Worm (Caenorhabditis elegans) whole organism, midembryonic: ENCODE data around the gene Y60C6A.3.

Source experiments
- T22C8.4 ChIP-seq: fragments of 200-800 bp; sonication (Bioruptor generic); IDR thresholded peaks from 2 replicates; pipeline ENCODE4 v1.3.6; 2022; ENCODE audit warnings: missing genetic modification characterization, missing compliant biosample characterization
- cog-1 ChIP-seq: sonication (generic microtip); optimal IDR thresholded peaks from 2 replicates; lab custom pipeline; 2016; ENCODE audit warnings: missing genetic modification characterization, missing compliant biosample characterization
- flt-1 ChIP-seq: fragments of 200-800 bp; sonication (Bioruptor generic); IDR thresholded peaks from 2 replicates; pipeline ENCODE4 v1.3.6; 2022; ENCODE audit warnings: missing genetic modification characterization, missing compliant biosample characterization
- klf-2 ChIP-seq: fragments of 200-800 bp; sonication (Bioruptor generic); conservative IDR thresholded peaks from 2 replicates; pipeline ENCODE4 v1.3.6; 2022; ENCODE audit warnings: missing genetic modification reagents, missing genetic modification characterization, missing compliant biosample characterization
- med-1 ChIP-seq: sonication (generic microtip); optimal IDR thresholded peaks from 2 replicates; lab custom pipeline; 2017; ENCODE audit warnings: missing genetic modification characterization, mild to moderate bottlenecking, missing compliant biosample characterization, antibody characterized with exemption, missing genetic modification reagents; ENCODE audit not compliant: insufficient read depth
- ref-1 ChIP-seq: fragments of 200-800 bp; sonication (Bioruptor generic); conservative IDR thresholded peaks from 2 replicates; pipeline ENCODE4 v1.3.6; 2022; ENCODE audit warnings: missing genetic modification reagents, missing genetic modification characterization, missing compliant biosample characterization
- tab-1 ChIP-seq: fragments of 200-800 bp; sonication (Bioruptor generic); IDR thresholded peaks from 2 replicates; pipeline ENCODE4 v1.3.6; 2022; ENCODE audit warnings: missing genetic modification characterization, missing compliant biosample characterization
- ztf-23 ChIP-seq: fragments of 200-800 bp; sonication (Bioruptor generic); IDR thresholded peaks from 2 replicates; pipeline ENCODE4 v1.3.6; 2022; ENCODE audit warnings: missing genetic modification reagents, missing genetic modification characterization, missing compliant biosample characterization
- ztf-29 ChIP-seq: fragments of 200-800 bp; sonication (Bioruptor generic); IDR thresholded peaks from 2 replicates; pipeline ENCODE4 v1.3.6; 2022; ENCODE audit warnings: missing genetic modification reagents, missing genetic modification characterization, missing compliant biosample characterization

The Y60C6A.3 gene

ce11 chrV:4806859-4807258 lies 21.3 kb downstream of the Y60C6A.3 start:
- no peak for TF ChIP-seq klf-2 (GFP tag; lab: Robert Waterston, UW)

- TF ChIP-seq flt-1: peak; percentile 46; the same call in 1 of the 2 replicates
- TF ChIP-seq ztf-23 (GFP tag; lab: Robert Waterston, UW): no peak
- peak; percentile 58 for TF ChIP-seq cog-1 (tag; lab: Kevin White, UChicago)
- TF ChIP-seq med-1 (GFP tag; lab: Kevin White, UChicago): no peak
- TF ChIP-seq ref-1 (GFP tag; lab: Robert Waterston, UW): no peak
- TF ChIP-seq T22C8.4: no peak
- TF ChIP-seq tab-1 (GFP tag; lab: Robert Waterston, UW): 0 out of 2 replicates have a peak, but pooled peaks have one; percentile 7
- TF ChIP-seq klf-2 (GFP tag; lab: Robert Waterston, UW): no peak
- no peak for TF ChIP-seq ztf-29
These were observed 25.1 kb downstream of the Y60C6A.3 start for ce11 chrV:4810653-4811052.

- TF ChIP-seq cog-1 (tag; lab: Kevin White, UChicago): no peak
- no peak for TF ChIP-seq ref-1 (GFP tag; lab: Robert Waterston, UW)
- no peak for TF ChIP-seq tab-1 (GFP tag; lab: Robert Waterston, UW)
- TF ChIP-seq T22C8.4: no peak
- no peak for TF ChIP-seq med-1 (GFP tag; lab: Kevin White, UChicago)
- TF ChIP-seq klf-2 (GFP tag; lab: Robert Waterston, UW): no peak
- no peak for TF ChIP-seq ztf-29
- TF ChIP-seq flt-1: no peak
- TF ChIP-seq ztf-23 (GFP tag; lab: Robert Waterston, UW): no peak
These were observed 28.2 kb downstream of the Y60C6A.3 start for ce11 chrV:4813825-4814224.

- no peak for TF ChIP-seq ref-1 (GFP tag; lab: Robert Waterston, UW)
- TF ChIP-seq klf-2 (GFP tag; lab: Robert Waterston, UW): no peak
These were observed 33.0 kb downstream of the Y60C6A.3 start, which contains the start of gene ccep-97 for ce11 chrV:4818563-4818962. Gene ccep-97, minus strand, starts transcription at chrV:4818663.

ce11 chrV:4820601-4821000 lies 35.0 kb downstream of the Y60C6A.3 start:
- no peak for TF ChIP-seq T22C8.4
- TF ChIP-seq klf-2 (GFP tag; lab: Robert Waterston, UW): no peak
- TF ChIP-seq tab-1 (GFP tag; lab: Robert Waterston, UW): no peak
- TF ChIP-seq flt-1: no peak
- no peak for TF ChIP-seq cog-1 (tag; lab: Kevin White, UChicago)
- TF ChIP-seq ztf-29: no peak
- no peak for TF ChIP-seq ref-1 (GFP tag; lab: Robert Waterston, UW)
- TF ChIP-seq ztf-23 (GFP tag; lab: Robert Waterston, UW): no peak
- no peak for TF ChIP-seq med-1 (GFP tag; lab: Kevin White, UChicago)

ce11 chrV:4823323-4823682 lies 37.7 kb downstream of the Y60C6A.3 start, which contains the start of gene adss-1:
Gene adss-1, minus strand, starts transcription at chrV:4823423.
- TF ChIP-seq med-1 (GFP tag; lab: Kevin White, UChicago) (no peak), ztf-29 (no peak), T22C8.4 (no peak), ztf-23 (GFP tag; lab: Robert Waterston, UW) (no peak), klf-2 (GFP tag; lab: Robert Waterston, UW) (no peak), ref-1 (GFP tag; lab: Robert Waterston, UW) (no peak), tab-1 (GFP tag; lab: Robert Waterston, UW) (no peak), cog-1 (tag; lab: Kevin White, UChicago) (no peak), flt-1 (no peak)

ce11 chrV:4823683-4824391 lies 38.2 kb downstream of the Y60C6A.3 start:
- TF ChIP-seq cog-1 (tag; lab: Kevin White, UChicago) (no peak), med-1 (GFP tag; lab: Kevin White, UChicago) (no peak)

ce11 chrV:4826710-4827380 lies 41.2 kb downstream of the Y60C6A.3 start, which contains the start of the genes hsp-6 and C37H5.5:
Gene hsp-6, minus strand, starts transcription at chrV:4826760.
Gene C37H5.5, plus strand, starts transcription at chrV:4827360.
- TF ChIP-seq cog-1 (tag; lab: Kevin White, UChicago) (peak; percentile 40), T22C8.4 (no peak), flt-1 (0 out of 2 replicates have a peak, but pooled peaks have one; percentile 55), ztf-23 (GFP tag; lab: Robert Waterston, UW) (peak; percentile 43; the same call in 1 of the 2 replicates), ref-1 (GFP tag; lab: Robert Waterston, UW) (no peak), tab-1 (GFP tag; lab: Robert Waterston, UW) (no peak), klf-2 (GFP tag; lab: Robert Waterston, UW) (no peak), ztf-29 (no peak), med-1 (GFP tag; lab: Kevin White, UChicago) (no peak)

- TF ChIP-seq klf-2 (GFP tag; lab: Robert Waterston, UW): no peak
- TF ChIP-seq tab-1 (GFP tag; lab: Robert Waterston, UW): no peak
- no peak for TF ChIP-seq ztf-23 (GFP tag; lab: Robert Waterston, UW)
- no peak for TF ChIP-seq T22C8.4
- TF ChIP-seq ref-1 (GFP tag; lab: Robert Waterston, UW): no peak
- TF ChIP-seq med-1 (GFP tag; lab: Kevin White, UChicago): no peak
- TF ChIP-seq flt-1: no peak
- no peak for TF ChIP-seq cog-1 (tag; lab: Kevin White, UChicago)
- no peak for TF ChIP-seq ztf-29
These were observed 48.7 kb downstream of the Y60C6A.3 start, which contains the start of gene C37H5.14 for ce11 chrV:4834277-4834676. Gene C37H5.14, minus strand, starts transcription at chrV:4834377.
